Worm (Caenorhabditis elegans): ENCODE data around the gene C47E8.3.

ce11 chrV:14689060-14689750, 9.1 kb downstream of the C47E8.3 start, which contains the start of gene gasr-8:
- TF ChIP-seq unc-39 (tag; optimal IDR thresholded peaks at IDR 0.05) (no peak), elt-3 (tag; optimal IDR thresholded peaks at IDR 0.05) (no peak), unc-62 (GFP tag; optimal IDR thresholded peaks at IDR 0.05) (no peak), snpc-4 (tag; optimal IDR thresholded peaks at IDR 0.05) (no peak), unc-120 (tag; optimal IDR thresholded peaks at IDR 0.05; ENCODE audit: poor library complexity, severe bottlenecking) (no peak), ceh-39 (tag; optimal IDR thresholded peaks at IDR 0.05) (no peak), mep-1 (tag; optimal IDR thresholded peaks at IDR 0.05) (peak; percentile 6), ceh-83 (GFP tag; optimal IDR thresholded peaks at IDR 0.05) (peak; percentile 85), blmp-1 (tag; optimal IDR thresholded peaks at IDR 0.05) (no peak), nhr-12 (tag; optimal IDR thresholded peaks at IDR 0.05) (no peak)

Measured in whole organism, mixed stage, embryonic.